Fruit fly (Drosophila melanogaster): ENCODE measurements around the gene Acbp2.

The Acbp2 gene

DNA sequence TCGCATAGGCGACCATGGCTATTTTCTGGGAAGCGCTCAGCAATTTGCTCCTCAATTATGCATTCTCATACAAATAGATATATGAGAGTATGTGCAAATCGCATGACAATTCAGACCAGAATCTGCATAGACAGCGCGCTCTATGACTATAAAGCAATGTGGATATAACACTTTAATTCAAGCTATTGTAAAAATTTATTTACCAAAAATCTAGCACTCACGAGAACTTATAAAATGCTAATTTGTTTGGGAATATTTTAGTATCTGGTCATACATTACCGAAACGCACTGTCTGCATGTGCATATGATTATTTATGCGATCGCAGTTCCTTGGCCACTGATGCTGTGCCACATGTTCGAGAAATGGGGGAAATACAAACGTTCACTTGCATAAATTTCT, 19.2 kb downstream of the Acbp2 start:
- TF ChIP-seq CG17801 (GFP tag; optimal IDR thresholded peaks at IDR 0.05; ENCODE audit: partially characterized antibody): no peak

dm6 chr3L:7151521-7152465, 20.1 kb downstream of the Acbp2 start:
- TF ChIP-seq CG17801 (GFP tag; optimal IDR thresholded peaks at IDR 0.05; ENCODE audit: partially characterized antibody): no peak

- no peak for TF ChIP-seq CG17801 (GFP tag; optimal IDR thresholded peaks at IDR 0.05; ENCODE audit: partially characterized antibody)
Observed at dm6 chr3L:7153634-7154033, 22.0 kb downstream of the Acbp2 start.

DNA sequence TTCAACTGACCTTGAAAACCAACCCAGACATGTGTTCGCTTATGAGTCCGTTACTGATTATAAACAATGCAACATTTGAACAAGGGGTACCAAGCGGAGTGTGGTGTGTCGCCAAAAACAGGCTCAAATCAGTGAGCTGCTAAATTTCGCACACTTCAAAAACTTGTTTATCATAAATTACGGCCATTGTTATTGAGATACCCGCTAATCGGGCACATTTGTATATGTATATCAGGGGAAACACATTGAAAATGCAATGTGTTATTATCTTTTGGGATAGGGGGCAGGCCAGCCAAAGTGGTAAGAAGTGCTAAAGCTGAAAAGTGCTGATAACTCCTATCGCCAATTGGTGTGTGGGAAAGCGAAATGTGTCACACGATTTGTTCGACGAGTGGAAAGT, 22.6 kb downstream of the Acbp2 start:
- TF ChIP-seq CG17801 (GFP tag; optimal IDR thresholded peaks at IDR 0.05; ENCODE audit: partially characterized antibody): no peak

DNA sequence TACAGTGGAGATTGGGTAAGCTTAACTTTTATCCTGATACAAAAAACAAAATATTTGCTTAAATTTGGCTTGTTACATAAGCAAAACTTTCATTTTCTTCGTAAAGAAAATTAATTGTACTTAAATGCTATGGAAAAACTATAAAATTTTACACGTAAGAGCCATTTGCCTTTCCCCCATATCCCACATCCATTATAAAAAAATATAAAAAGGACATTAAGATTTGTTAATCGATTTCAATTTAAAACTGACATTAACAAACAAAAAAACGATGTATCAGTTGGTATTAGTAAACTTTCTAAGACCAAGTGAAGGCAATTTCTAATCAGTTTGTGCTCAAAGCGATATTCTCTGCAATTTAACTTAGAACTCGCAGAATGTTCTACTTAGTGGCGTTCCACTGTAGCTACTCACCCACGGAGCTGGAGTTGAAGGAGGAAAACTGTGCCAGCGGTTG, 23.9 kb downstream of the Acbp2 start:
- no peak for TF ChIP-seq CG17801 (GFP tag; optimal IDR thresholded peaks at IDR 0.05; ENCODE audit: partially characterized antibody)

DNA sequence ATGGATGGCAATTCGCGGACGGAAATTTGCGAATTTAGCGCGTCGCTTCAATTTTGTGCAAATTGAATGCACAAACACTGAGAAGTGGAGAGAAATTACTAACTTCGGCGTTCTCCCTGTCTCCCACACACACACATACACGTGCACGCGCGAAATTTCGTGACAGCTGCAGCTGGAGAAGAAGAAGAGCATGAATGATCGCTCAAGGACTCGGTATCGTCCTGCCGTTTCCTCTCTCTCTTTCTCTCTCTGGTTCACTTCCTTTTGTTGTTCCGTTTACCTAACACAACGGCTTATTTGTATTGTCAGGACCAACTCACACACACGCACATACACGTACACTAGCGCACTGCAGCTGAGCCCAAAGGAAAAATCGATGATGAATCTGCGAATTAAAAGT, 24.6 kb downstream of the Acbp2 start:
- TF ChIP-seq CG17801 (GFP tag; optimal IDR thresholded peaks at IDR 0.05; ENCODE audit: partially characterized antibody): no peak

- TF ChIP-seq CG17801 (GFP tag; optimal IDR thresholded peaks at IDR 0.05; ENCODE audit: partially characterized antibody): no peak
Observed at dm6 chr3L:7156890-7157289, 25.2 kb downstream of the Acbp2 start, which contains the start of gene corn. TSS of gene corn (minus strand) at chr3L:7157073.

- no peak for TF ChIP-seq CG17801 (GFP tag; optimal IDR thresholded peaks at IDR 0.05; ENCODE audit: partially characterized antibody)
Observed at dm6 chr3L:7157713-7158112, 26.1 kb downstream of the Acbp2 start, which contains the start of gene CG8620. TSS of gene CG8620 (plus strand) at chr3L:7158099.

DNA sequence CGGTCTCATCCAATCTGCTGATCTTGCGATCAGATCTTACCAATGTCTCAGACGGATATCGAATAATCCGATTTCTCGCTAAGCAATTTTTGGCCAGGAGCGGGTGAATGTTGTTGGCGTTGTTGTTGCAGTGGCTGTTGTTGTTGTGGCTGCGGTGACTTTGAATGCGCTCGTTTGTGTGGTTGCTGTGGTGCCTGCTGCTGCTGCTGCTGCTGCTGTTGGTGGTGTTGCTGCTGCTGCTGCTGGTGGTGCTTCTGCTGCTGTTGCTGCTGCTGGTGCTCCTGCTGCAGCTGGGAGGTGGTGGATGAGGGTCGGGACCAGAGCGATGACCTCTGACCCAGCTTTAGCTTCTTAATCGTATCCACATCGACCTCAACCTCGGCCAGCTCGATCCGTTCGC, 29.6 kb downstream of the Acbp2 start:
- TF ChIP-seq CG17801 (GFP tag; optimal IDR thresholded peaks at IDR 0.05; ENCODE audit: partially characterized antibody): no peak

DNA sequence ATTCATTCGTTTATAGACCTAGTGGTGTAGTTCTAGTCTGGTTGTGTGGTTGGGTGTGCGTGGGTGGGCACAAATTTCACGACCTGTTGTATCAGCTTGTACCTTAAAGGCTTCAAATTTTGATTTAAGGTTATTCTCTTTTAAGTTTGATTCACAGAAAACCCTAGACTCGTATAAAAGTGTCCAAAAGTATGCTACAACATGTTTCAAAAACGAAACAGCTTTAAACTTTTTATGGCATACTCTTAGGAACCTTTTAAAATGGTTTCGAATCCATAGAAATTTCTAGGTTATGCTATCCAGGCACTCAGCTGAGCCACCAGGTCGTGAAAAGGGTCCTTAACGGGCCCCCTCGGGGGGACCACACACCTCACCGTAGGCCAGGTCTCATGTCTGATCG, 30.3 kb downstream of the Acbp2 start:
- no peak for TF ChIP-seq CG17801 (GFP tag; optimal IDR thresholded peaks at IDR 0.05; ENCODE audit: partially characterized antibody)
